Fruit fly (Drosophila melanogaster) whole organism, embryonic: ENCODE results near the gene Plod.
A peak's percentile ranks its signal among the peaks of the same experiment; 100 is the strongest.

Experiments
- Aef1 ChIP-seq: fragments of 200-800 bp; sonication (Bioruptor generic); IDR thresholded peaks from 3 replicates; pipeline ENCODE4 v1.3.6; 2022; ENCODE audit warnings: missing biosample characterization, missing genetic modification characterization
- Bgb ChIP-seq: fragments of 200-800 bp; sonication (Bioruptor generic); IDR thresholded peaks from 2 replicates; pipeline ENCODE4 v1.3.6; 2022; ENCODE audit warnings: missing biosample characterization, missing genetic modification characterization; ENCODE audit not compliant: partially characterized antibody
- CG10147 ChIP-seq: fragments of 200-800 bp; sonication (Bioruptor generic); optimal IDR thresholded peaks from 2 replicates; lab custom pipeline; 2019; ENCODE audit warnings: missing biosample characterization, mild to moderate bottlenecking, missing genetic modification characterization, moderate library complexity
- CG10321 ChIP-seq: fragments of 200-800 bp; sonication (Bioruptor generic); IDR thresholded peaks from 2 replicates; pipeline ENCODE4 v1.3.6; 2022; ENCODE audit warnings: missing biosample characterization, missing genetic modification characterization
- CG12236 ChIP-seq: fragments of 200-800 bp; sonication (Bioruptor generic); optimal IDR thresholded peaks from 2 replicates; lab custom pipeline; 2016; ENCODE audit warnings: missing biosample characterization, missing genetic modification characterization
- CG12391 ChIP-seq: fragments of 200-800 bp; sonication (Bioruptor generic); optimal IDR thresholded peaks from 3 replicates; lab custom pipeline; 2018; ENCODE audit warnings: missing biosample characterization, mild to moderate bottlenecking, missing genetic modification characterization, moderate library complexity
- CG14050 ChIP-seq: fragments of 200-800 bp; sonication (Bioruptor generic); IDR thresholded peaks from 3 replicates; pipeline ENCODE4 v1.3.6; 2022; ENCODE audit warnings: missing biosample characterization, missing genetic modification characterization
- CG1832 ChIP-seq: fragments of 200-800 bp; sonication (Bioruptor generic); optimal IDR thresholded peaks from 2 replicates; lab custom pipeline; 2017; ENCODE audit warnings: missing biosample characterization, mild to moderate bottlenecking, missing genetic modification characterization, inconsistent platforms
- CG18599 ChIP-seq: fragments of 200-800 bp; sonication (Bioruptor generic); optimal IDR thresholded peaks from 3 replicates; lab custom pipeline; 2017; ENCODE audit warnings: missing biosample characterization, missing genetic modification characterization, mild to moderate bottlenecking, moderate library complexity, missing genetic modification reagents
- CG2129 ChIP-seq: fragments of 200-800 bp; sonication (Bioruptor generic); IDR thresholded peaks from 2 replicates; pipeline ENCODE4 v1.3.6; 2022; ENCODE audit warnings: missing biosample characterization, missing genetic modification characterization; ENCODE audit not compliant: partially characterized antibody
- CG31441 ChIP-seq: fragments of 200-800 bp; sonication (Bioruptor generic); IDR thresholded peaks from 2 replicates; pipeline ENCODE4 v1.3.6; 2022; ENCODE audit warnings: missing biosample characterization, missing genetic modification characterization
- CG4360 ChIP-seq: fragments of 200-800 bp; sonication (Bioruptor generic); IDR thresholded peaks from 2 replicates; pipeline ENCODE4 v1.3.6; 2022; ENCODE audit warnings: missing biosample characterization, missing genetic modification characterization
- CG43689 ChIP-seq: fragments of 200-800 bp; sonication (Bioruptor generic); IDR thresholded peaks from 2 replicates; pipeline ENCODE4 v1.3.6; 2022; ENCODE audit warnings: missing biosample characterization, missing genetic modification characterization
- CG7928 ChIP-seq: fragments of 200-800 bp; sonication (Bioruptor generic); optimal IDR thresholded peaks from 2 replicates; lab custom pipeline; 2017; ENCODE audit warnings: missing biosample characterization, mild to moderate bottlenecking, missing genetic modification characterization
- CG8478 ChIP-seq: fragments of >200 bp; optimal IDR thresholded peaks from 2 replicates; lab custom pipeline; 2018
- CG9437 ChIP-seq: fragments of 200-800 bp; sonication (Bioruptor generic); optimal IDR thresholded peaks from 2 replicates; lab custom pipeline; 2018; ENCODE audit warnings: missing biosample characterization, mild to moderate bottlenecking, missing genetic modification characterization
- CrebB ChIP-seq: fragments of 200-800 bp; sonication (Bioruptor generic); optimal IDR thresholded peaks from 3 replicates; lab custom pipeline; 2018; ENCODE audit warnings: missing biosample characterization, mild to moderate bottlenecking, missing genetic modification characterization
- Doc3 ChIP-seq: fragments of 200-800 bp; sonication (Bioruptor generic); IDR thresholded peaks from 3 replicates; pipeline ENCODE4 v1.3.6; 2022; ENCODE audit warnings: missing biosample characterization, missing genetic modification characterization; ENCODE audit not compliant: partially characterized antibody
- Drgx ChIP-seq: fragments of 200-800 bp; sonication (Bioruptor generic); IDR thresholded peaks from 2 replicates; pipeline ENCODE4 v1.3.6; 2022; ENCODE audit warnings: missing biosample characterization, missing genetic modification characterization
- Ets97D ChIP-seq: fragments of 200-800 bp; sonication (Bioruptor generic); optimal IDR thresholded peaks from 3 replicates; lab custom pipeline; 2016; ENCODE audit warnings: missing biosample characterization, missing genetic modification characterization
- HLH4C ChIP-seq: fragments of 200-800 bp; sonication (Bioruptor generic); IDR thresholded peaks from 3 replicates; pipeline ENCODE4 v1.3.6; 2022; ENCODE audit warnings: missing biosample characterization, missing genetic modification characterization; ENCODE audit not compliant: partially characterized antibody
- HmgD ChIP-seq: fragments of 200-800 bp; sonication (Bioruptor generic); optimal IDR thresholded peaks from 3 replicates; lab custom pipeline; 2016; ENCODE audit warnings: missing biosample characterization, missing genetic modification characterization
- Kr ChIP-seq: fragments of 200-800 bp; sonication (Bioruptor generic); optimal IDR thresholded peaks from 2 replicates; lab custom pipeline; 2017; ENCODE audit warnings: missing biosample characterization, mild to moderate bottlenecking, missing genetic modification characterization
- NK7.1 ChIP-seq: fragments of 200-800 bp; sonication (Bioruptor generic); optimal IDR thresholded peaks from 3 replicates; lab custom pipeline; 2016; ENCODE audit warnings: missing biosample characterization, missing genetic modification characterization
- Nf-YA ChIP-seq: fragments of 200-800 bp; sonication (Bioruptor generic); IDR thresholded peaks from 2 replicates; pipeline ENCODE4 v1.3.6; 2022; ENCODE audit warnings: missing biosample characterization, missing genetic modification characterization
- Poxn ChIP-seq: fragments of 200-800 bp; sonication (Bioruptor generic); IDR thresholded peaks from 2 replicates; pipeline ENCODE4 v1.3.6; 2022; ENCODE audit warnings: missing biosample characterization, missing genetic modification characterization
- Rfx ChIP-seq: fragments of 200-800 bp; sonication (Bioruptor generic); IDR thresholded peaks from 2 replicates; pipeline ENCODE4 v1.3.6; 2022; ENCODE audit warnings: missing biosample characterization, missing genetic modification characterization
- Rx ChIP-seq: fragments of 200-800 bp; sonication (Bioruptor generic); IDR thresholded peaks from 2 replicates; pipeline ENCODE4 v1.3.6; 2022; ENCODE audit warnings: missing biosample characterization, missing genetic modification characterization
- Side ChIP-seq: fragments of 200-800 bp; sonication (Bioruptor generic); optimal IDR thresholded peaks from 2 replicates; lab custom pipeline; 2016; ENCODE audit warnings: missing biosample characterization, missing genetic modification characterization
- Vsx1 ChIP-seq: fragments of 200-800 bp; sonication (Bioruptor generic); optimal IDR thresholded peaks from 2 replicates; lab custom pipeline; 2017; ENCODE audit warnings: missing biosample characterization, mild to moderate bottlenecking, missing genetic modification characterization, missing genetic modification reagents
- chn ChIP-seq: fragments of 200-800 bp; sonication (Bioruptor generic); optimal IDR thresholded peaks from 2 replicates; lab custom pipeline; 2016; ENCODE audit warnings: missing biosample characterization, missing genetic modification characterization
- ci ChIP-seq: fragments of 200-800 bp; sonication (Bioruptor generic); IDR thresholded peaks from 3 replicates; pipeline ENCODE4 v1.3.6; 2022; ENCODE audit warnings: missing biosample characterization, missing genetic modification characterization
- danr ChIP-seq: fragments of 200-800 bp; sonication (Bioruptor generic); IDR thresholded peaks from 2 replicates; pipeline ENCODE4 v1.3.6; 2022; ENCODE audit warnings: missing biosample characterization, missing genetic modification characterization
- disco-r ChIP-seq: fragments of 200-800 bp; sonication (Bioruptor generic); optimal IDR thresholded peaks from 2 replicates; lab custom pipeline; 2016; ENCODE audit warnings: missing biosample characterization, missing genetic modification characterization
- ems ChIP-seq: fragments of 200-800 bp; sonication (Bioruptor generic); optimal IDR thresholded peaks from 3 replicates; lab custom pipeline; 2016; ENCODE audit warnings: missing biosample characterization, missing genetic modification characterization
- grau ChIP-seq: fragments of 200-800 bp; optimal IDR thresholded peaks from 3 replicates; lab custom pipeline; 2019; ENCODE audit warnings: missing biosample characterization, mild to moderate bottlenecking, missing genetic modification characterization, moderate library complexity
- gsb-n ChIP-seq: fragments of 200-800 bp; sonication (Bioruptor generic); optimal IDR thresholded peaks from 3 replicates; lab custom pipeline; 2018; ENCODE audit warnings: missing biosample characterization, mild to moderate bottlenecking, missing genetic modification characterization
- jigr1 ChIP-seq: fragments of 200-800 bp; sonication (Bioruptor generic); IDR thresholded peaks from 3 replicates; pipeline ENCODE4 v1.3.6; 2022; ENCODE audit warnings: missing biosample characterization, missing genetic modification characterization
- klu ChIP-seq: fragments of 200-800 bp; sonication (Bioruptor generic); IDR thresholded peaks from 2 replicates; pipeline ENCODE4 v1.3.6; 2022; ENCODE audit warnings: missing biosample characterization, missing genetic modification characterization
- maf-S ChIP-seq: fragments of 200-800 bp; sonication (Bioruptor generic); optimal IDR thresholded peaks from 2 replicates; lab custom pipeline; 2016; ENCODE audit warnings: missing biosample characterization, missing genetic modification characterization
- onecut ChIP-seq: fragments of 200-800 bp; sonication (Bioruptor generic); IDR thresholded peaks from 2 replicates; pipeline ENCODE4 v1.3.6; 2022; ENCODE audit warnings: missing biosample characterization, missing genetic modification characterization
- pan ChIP-seq, 4 experiments: fragments of >200 bp in 3 of 4; fragments of 200-800 bp in 1 of 4; sonication (Bioruptor generic) in 1 of 4; optimal IDR thresholded peaks in 3 of 4; IDR thresholded peaks in 1 of 4; 2 replicates each; pipeline versions ENCODE4 v1.3.6 to Lab custom; 2017 to 2022; ENCODE audit warnings: missing biosample characterization in 2 of 4, missing genetic modification characterization in 2 of 4, mixed read lengths in 1 of 4
- pros ChIP-seq: fragments of 200-800 bp; sonication (Bioruptor generic); optimal IDR thresholded peaks from 3 replicates; lab custom pipeline; 2019; ENCODE audit warnings: missing biosample characterization, mild to moderate bottlenecking, missing genetic modification characterization, moderate library complexity
- shn ChIP-seq: fragments of 200-800 bp; sonication (Bioruptor generic); optimal IDR thresholded peaks from 3 replicates; lab custom pipeline; 2016; ENCODE audit warnings: missing biosample characterization, missing genetic modification characterization
- sim ChIP-seq: fragments of 200-800 bp; sonication (Bioruptor generic); IDR thresholded peaks from 2 replicates; pipeline ENCODE4 v1.3.6; 2022; ENCODE audit warnings: missing biosample characterization, missing genetic modification characterization
- ssp ChIP-seq: fragments of 200-800 bp; sonication (Bioruptor generic); IDR thresholded peaks from 2 replicates; pipeline ENCODE4 v1.3.6; 2022; ENCODE audit warnings: missing biosample characterization, missing genetic modification characterization
- usp ChIP-seq: fragments of >200 bp; optimal IDR thresholded peaks from 2 replicates; lab custom pipeline; 2017; ENCODE audit warnings: missing biosample characterization, missing genetic modification characterization
- zf30C ChIP-seq: fragments of 200-800 bp; sonication (Bioruptor generic); optimal IDR thresholded peaks from 3 replicates; lab custom pipeline; 2018; ENCODE audit warnings: missing biosample characterization, mild to moderate bottlenecking, missing genetic modification characterization
- zfh2 ChIP-seq: fragments of 200-800 bp; sonication (Bioruptor generic); optimal IDR thresholded peaks from 2 replicates; lab custom pipeline; 2016; ENCODE audit warnings: missing biosample characterization, missing genetic modification characterization

The Plod gene

DNA sequence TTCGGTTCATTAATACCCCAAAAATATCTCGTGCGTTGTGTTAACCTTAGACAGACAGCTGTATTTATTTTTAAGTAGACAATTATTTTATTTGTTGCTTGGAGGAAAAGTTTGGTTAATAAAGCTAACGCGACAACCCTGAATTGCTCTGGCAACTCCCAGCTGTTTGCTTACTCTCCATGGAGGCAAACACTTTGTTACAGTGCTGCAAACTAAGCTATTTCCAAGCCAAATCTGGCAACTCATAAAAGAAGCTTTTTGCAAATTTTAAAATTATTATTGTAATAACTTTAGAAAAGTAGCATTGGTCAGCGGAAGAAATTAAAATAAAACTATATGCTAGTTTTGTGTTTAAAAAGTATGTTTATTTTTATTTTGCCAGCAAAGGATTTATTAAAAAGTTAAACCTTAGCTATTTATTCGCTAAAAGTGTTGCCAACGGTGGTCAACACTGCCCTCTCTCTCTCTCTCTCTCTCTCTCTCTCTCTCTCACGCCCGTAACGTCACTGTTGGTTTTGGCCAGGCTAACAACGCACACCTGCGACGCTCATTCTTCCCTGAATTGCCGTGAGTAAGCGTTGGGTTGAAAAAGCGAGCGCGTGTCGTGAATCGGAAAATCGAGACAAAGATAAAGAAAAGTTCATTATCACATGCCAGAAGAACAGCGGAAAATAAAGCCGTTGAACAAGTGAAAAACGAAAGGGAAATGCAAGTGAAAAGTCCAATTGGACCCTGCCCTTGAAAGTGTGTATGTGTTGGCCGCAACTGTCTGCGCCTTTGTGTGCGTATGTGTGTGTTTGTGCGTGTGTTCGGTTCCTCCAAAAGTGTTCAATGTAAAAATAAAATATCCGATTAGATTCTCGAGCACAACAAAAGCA lies 9.7 kb upstream of the Plod start (continued):
- TF ChIP-seq CG4360 (peak; percentile 68), ci (GFP tag; lab: Robert Waterston, UW) (peak; percentile 93), HmgD (GFP tag; lab: Kevin White, UChicago) (peak; percentile 16), klu (GFP tag; lab: Robert Waterston, UW) (peak; percentile 83), gsb-n (tag; lab: Kevin White, UChicago) (peak; percentile 79), CG8478 (lab: Kevin White, UChicago) (no peak), CG12236 (GFP tag; lab: Kevin White, UChicago) (peak; percentile 57), Side (GFP tag; lab: Kevin White, UChicago) (peak; percentile 85), CG43689 (peak; percentile 61), Doc3 (GFP tag; lab: Robert Waterston, UW) (no peak), CG18599 (GFP tag; lab: Kevin White, UChicago) (peak; percentile 96), pros (GFP tag; lab: Kevin White, UChicago) (no peak), shn (GFP tag; lab: Kevin White, UChicago) (peak; percentile 79), CG14050 (peak; percentile 83), NK7.1 (GFP tag; lab: Kevin White, UChicago) (peak; percentile 80), sim (GFP tag; lab: Robert Waterston, UW) (peak; percentile 85), maf-S (GFP tag; lab: Kevin White, UChicago) (peak; percentile 83), CG1832 (GFP tag; lab: Kevin White, UChicago) (peak; percentile 50), pan (optimal IDR thresholded peaks at IDR 0.05; lab: Kevin White, UChicago) (no peak), pan (GFP tag; optimal IDR thresholded peaks at IDR 0.05 in 1 of 2, IDR thresholded peaks at IDR 0.05 in 1 of 2) (peak in 1 of 2 experiments; percentile 97), disco-r (GFP tag; lab: Kevin White, UChicago) (peak; percentile 75), Kr (GFP tag; lab: Kevin White, UChicago) (no peak), zf30C (GFP tag; lab: Kevin White, UChicago) (no peak), Drgx (GFP tag; lab: Robert Waterston, UW) (peak; percentile 98), Poxn (GFP tag; lab: Robert Waterston, UW) (peak; percentile 86), Vsx1 (GFP tag; lab: Kevin White, UChicago) (peak; percentile 64), Bgb (no peak), ssp (GFP tag; lab: Robert Waterston, UW) (peak; percentile 78), CrebB (tag; lab: Kevin White, UChicago) (peak; percentile 84), danr (GFP tag; lab: Robert Waterston, UW) (peak; percentile 89), Rfx (peak; percentile 97), chn (GFP tag; lab: Kevin White, UChicago) (peak; percentile 88), Ets97D (GFP tag; lab: Kevin White, UChicago) (peak; percentile 62), Nf-YA (GFP tag; lab: Robert Waterston, UW) (peak; percentile 86), CG10147 (peak; percentile 87), CG9437 (peak; percentile 71), Rx (GFP tag; lab: Robert Waterston, UW) (peak; percentile 90), Aef1 (GFP tag; lab: Robert Waterston, UW) (peak; percentile 86), onecut (peak; percentile 85), usp (no peak), CG10321 (peak; percentile 73), ems (GFP tag; lab: Kevin White, UChicago) (peak; percentile 92), jigr1 (peak; percentile 73; the same call in 2 of the 3 replicates), CG7928 (GFP tag; lab: Kevin White, UChicago) (peak; percentile 64), HLH4C (GFP tag; lab: Robert Waterston, UW) (no peak), CG12391 (peak; percentile 87), CG31441 (GFP tag; lab: Robert Waterston, UW) (peak; percentile 72), grau (tag; lab: Kevin White, UChicago) (peak; percentile 83), CG2129 (GFP tag; lab: Robert Waterston, UW) (no peak), zfh2 (GFP tag; lab: Kevin White, UChicago) (peak; percentile 91)
